Worm (Caenorhabditis elegans): ENCODE results near the gene F46B3.23.

- TF ChIP-seq klf-2 (GFP tag; conservative IDR thresholded peaks at IDR 0.05): no peak
- TF ChIP-seq flt-1 (GFP tag; IDR thresholded peaks at IDR 0.05): no peak
- TF ChIP-seq med-1 (GFP tag; optimal IDR thresholded peaks at IDR 0.05; ENCODE audit: insufficient read depth): no peak
Observed at ce11 chrV:20651923-20652322, 45.4 kb upstream of the F46B3.23 start.

Measured in whole organism, midembryonic.